Worm (Caenorhabditis elegans) whole organism, early embryonic: ENCODE data around the gene nas-24.

ENCODE experiments used
- B0310.2 ChIP-seq: sonication (generic microtip); optimal IDR thresholded peaks from 2 replicates; lab custom pipeline; 2016; ENCODE audit warnings: mild to moderate bottlenecking, missing genetic modification characterization, missing compliant biosample characterization
- F13C5.2 ChIP-seq: sonication (generic microtip); optimal IDR thresholded peaks from 2 replicates; lab custom pipeline; 2017; ENCODE audit warnings: mild to moderate bottlenecking, missing genetic modification characterization, inconsistent platforms, missing compliant biosample characterization
- aly-1 ChIP-seq: sonication (generic microtip); optimal IDR thresholded peaks from 2 replicates; lab custom pipeline; 2016; ENCODE audit warnings: missing genetic modification characterization, missing compliant biosample characterization
- ama-1 ChIP-seq: fragments of 150-350 bp; optimal IDR thresholded peaks from 2 replicates; lab custom pipeline; 2014
- ceh-13 ChIP-seq: fragments of 200-800 bp; sonication (Bioruptor generic); optimal IDR thresholded peaks from 2 replicates; lab custom pipeline; 2018; ENCODE audit warnings: mild to moderate bottlenecking, missing genetic modification characterization, missing compliant biosample characterization
- ceh-36 ChIP-seq: sonication (generic microtip); optimal IDR thresholded peaks from 2 replicates; lab custom pipeline; 2016; ENCODE audit warnings: missing genetic modification characterization, inconsistent platforms, missing compliant biosample characterization
- ets-7 ChIP-seq: sonication (generic microtip); optimal IDR thresholded peaks from 2 replicates; lab custom pipeline; 2016; ENCODE audit warnings: missing genotype, missing genetic modification characterization, missing compliant biosample characterization
- flt-1 ChIP-seq: fragments of 200-800 bp; sonication (Bioruptor generic); IDR thresholded peaks from 2 replicates; pipeline ENCODE4 v1.3.6; 2022; ENCODE audit warnings: missing genetic modification characterization, missing compliant biosample characterization
- hmbx-1 ChIP-seq: sonication (generic microtip); optimal IDR thresholded peaks from 2 replicates; lab custom pipeline; 2016; ENCODE audit warnings: mild to moderate bottlenecking, missing genetic modification characterization, missing compliant biosample characterization
- hmg-4 ChIP-seq: fragments of 200-800 bp; sonication (Bioruptor generic); optimal IDR thresholded peaks from 2 replicates; lab custom pipeline; 2018; ENCODE audit warnings: mild to moderate bottlenecking, missing genetic modification characterization, missing compliant biosample characterization
- hnd-1 ChIP-seq: sonication (generic microtip); optimal IDR thresholded peaks from 2 replicates; lab custom pipeline; 2016; ENCODE audit warnings: missing genetic modification characterization, missing compliant biosample characterization
- pes-1 ChIP-seq: fragments of 200-800 bp; sonication (Bioruptor generic); IDR thresholded peaks from 2 replicates; pipeline ENCODE4 v1.3.6; 2022; ENCODE audit warnings: missing genetic modification reagents, missing genetic modification characterization, missing compliant biosample characterization
- scrt-1 ChIP-seq: fragments of 200-800 bp; sonication (Bioruptor generic); IDR thresholded peaks from 2 replicates; pipeline ENCODE4 v1.3.6; 2022; ENCODE audit warnings: missing genetic modification characterization, missing compliant biosample characterization
- sea-1 ChIP-seq: fragments of 200-800 bp; sonication (Bioruptor generic); conservative IDR thresholded peaks from 2 replicates; pipeline ENCODE4 v1.3.6; 2022; ENCODE audit warnings: missing genetic modification characterization, missing compliant biosample characterization
- tbx-11 ChIP-seq: fragments of 200-800 bp; sonication (Bioruptor generic); IDR thresholded peaks from 2 replicates; pipeline ENCODE4 v1.3.6; 2022; ENCODE audit warnings: missing genetic modification characterization, missing compliant biosample characterization
- tbx-37 ChIP-seq: fragments of 200-800 bp; sonication (Bioruptor generic); conservative IDR thresholded peaks from 2 replicates; pipeline ENCODE4 v1.3.6; 2022; ENCODE audit warnings: missing genetic modification reagents, missing genetic modification characterization, missing compliant biosample characterization
- tra-4 ChIP-seq: sonication (generic microtip); optimal IDR thresholded peaks from 2 replicates; lab custom pipeline; 2017; ENCODE audit warnings: missing genetic modification characterization, missing compliant biosample characterization

nas-24 gene

DNA sequence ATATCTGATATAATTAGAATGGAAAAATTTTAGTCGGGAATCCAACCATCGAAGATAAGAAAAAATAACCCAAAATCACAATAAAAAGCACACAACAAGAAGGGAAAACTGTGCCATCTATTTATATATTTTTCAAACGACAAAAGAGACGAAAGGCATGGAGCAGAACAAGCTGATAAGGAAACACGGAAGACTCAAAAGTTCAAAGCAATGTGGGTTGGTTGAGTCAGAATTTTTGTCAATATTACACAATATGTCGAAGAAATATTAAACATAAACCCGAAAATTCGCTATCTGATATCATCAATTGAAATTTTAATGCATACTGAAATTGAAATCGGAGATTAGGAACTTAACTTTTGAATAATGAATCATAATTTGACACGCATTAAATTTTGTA lies 24.3 kb upstream of the nas-24 start, which contains the start of gene F35E12.9:
TSS of gene F35E12.9 (minus strand) at position 227 of the 400 bp plus-strand sequence.
- TF ChIP-seq hmbx-1 (tag; lab: Kevin White, UChicago) (no peak), hnd-1 (tag; lab: Kevin White, UChicago) (no peak)

DNA sequence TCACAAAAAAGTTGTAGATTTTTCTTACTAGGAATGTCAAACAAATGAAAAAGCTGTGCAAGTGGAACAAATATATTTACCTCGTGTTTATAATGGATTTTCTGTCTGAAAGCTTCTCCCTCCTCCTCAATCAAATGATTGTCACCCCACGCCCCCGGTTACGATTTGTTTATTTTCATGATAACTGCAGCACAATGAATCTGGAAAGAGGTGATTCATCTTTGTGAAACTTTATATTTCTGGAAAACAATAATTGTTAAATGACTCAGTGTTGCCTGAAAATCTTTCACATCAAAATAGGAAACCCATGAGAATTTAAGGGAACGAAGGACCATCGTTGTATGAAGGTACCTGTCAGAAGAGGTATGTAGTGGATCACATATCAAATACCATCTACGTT lies 20.5 kb upstream of the nas-24 start, which contains the start of gene F35E12.10:
TSS of gene F35E12.10 (minus strand) at position 101 of the 400 bp plus-strand sequence.
- no peak for TF ChIP-seq pes-1
- no peak for TF ChIP-seq ets-7 (tag; lab: Kevin White, UChicago)
- TF ChIP-seq hmbx-1 (tag; lab: Kevin White, UChicago): no peak
- TF ChIP-seq hmg-4 (GFP tag; lab: Kevin White, UChicago): no peak
- TF ChIP-seq ama-1 (lab: Kevin White, UChicago): no peak
- no peak for TF ChIP-seq tbx-37 (GFP tag; lab: Robert Waterston, UW)

DNA sequence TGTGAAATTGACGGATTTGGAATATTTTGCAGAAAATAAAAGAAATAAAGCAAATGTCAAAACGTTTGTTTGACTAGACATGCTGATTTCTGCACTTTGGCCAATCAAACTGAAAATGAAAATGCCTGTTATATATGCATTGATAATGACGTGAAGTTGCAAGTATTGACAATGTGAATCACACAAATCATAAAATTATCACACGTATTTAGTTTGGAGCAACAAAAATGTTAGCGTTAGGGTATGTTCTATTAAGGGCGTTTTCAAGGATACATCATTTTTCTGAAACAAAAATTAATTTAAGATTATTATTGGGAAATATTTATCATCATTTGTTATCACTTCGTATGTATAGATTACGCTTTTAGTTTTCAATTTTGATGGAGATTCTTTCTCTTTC lies 17.4 kb upstream of the nas-24 start, which contains the start of gene cld-9:
TSS of gene cld-9 (minus strand) at position 81 of the 400 bp plus-strand sequence.
- TF ChIP-seq tra-4 (tag; lab: Kevin White, UChicago) (no peak), ceh-36 (tag; lab: Kevin White, UChicago) (no peak), hmg-4 (GFP tag; lab: Kevin White, UChicago) (no peak), ceh-13 (no peak), sea-1 (no peak), pes-1 (no peak), tbx-11 (GFP tag; lab: Robert Waterston, UW) (no peak), flt-1 (GFP tag; lab: Robert Waterston, UW) (no peak), tbx-37 (GFP tag; lab: Robert Waterston, UW) (no peak), hnd-1 (tag; lab: Kevin White, UChicago) (no peak), B0310.2 (tag; lab: Kevin White, UChicago) (no peak), aly-1 (tag; lab: Kevin White, UChicago) (no peak), ets-7 (tag; lab: Kevin White, UChicago) (no peak), hmbx-1 (tag; lab: Kevin White, UChicago) (no peak)

DNA sequence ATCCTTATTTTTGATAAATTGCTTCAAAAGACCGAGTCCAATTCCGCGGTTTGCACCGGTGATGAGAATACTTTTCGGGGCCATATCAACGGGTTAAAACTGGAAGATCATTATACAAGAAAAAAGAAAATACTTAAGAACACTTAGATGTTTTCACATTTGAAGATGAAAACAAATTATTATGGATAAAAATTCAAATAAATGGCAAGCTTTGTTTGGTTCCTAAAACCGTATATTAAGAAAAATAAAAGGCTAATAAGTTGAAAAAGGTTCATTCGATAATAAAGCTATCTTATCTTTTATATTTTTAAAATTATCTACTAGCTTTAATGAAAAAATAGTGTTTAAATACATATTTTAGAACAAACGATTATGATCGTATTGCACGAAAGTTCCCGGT lies 15.7 kb upstream of the nas-24 start, which contains the start of gene F20G2.1:
TSS of gene F20G2.1 (minus strand) at position 101 of the 400 bp plus-strand sequence.
- TF ChIP-seq ama-1 (lab: Kevin White, UChicago) (no peak), hmbx-1 (tag; lab: Kevin White, UChicago) (no peak), tbx-37 (GFP tag; lab: Robert Waterston, UW) (no peak), ceh-13 (no peak), tbx-11 (GFP tag; lab: Robert Waterston, UW) (no peak), pes-1 (no peak), F13C5.2 (tag; lab: Kevin White, UChicago) (no peak), sea-1 (no peak), ceh-36 (tag; lab: Kevin White, UChicago) (no peak), hmg-4 (GFP tag; lab: Kevin White, UChicago) (no peak), B0310.2 (tag; lab: Kevin White, UChicago) (no peak), flt-1 (GFP tag; lab: Robert Waterston, UW) (no peak), aly-1 (tag; lab: Kevin White, UChicago) (no peak), ets-7 (tag; lab: Kevin White, UChicago) (no peak), scrt-1 (GFP tag; lab: Robert Waterston, UW) (no peak), tra-4 (tag; lab: Kevin White, UChicago) (no peak)

DNA sequence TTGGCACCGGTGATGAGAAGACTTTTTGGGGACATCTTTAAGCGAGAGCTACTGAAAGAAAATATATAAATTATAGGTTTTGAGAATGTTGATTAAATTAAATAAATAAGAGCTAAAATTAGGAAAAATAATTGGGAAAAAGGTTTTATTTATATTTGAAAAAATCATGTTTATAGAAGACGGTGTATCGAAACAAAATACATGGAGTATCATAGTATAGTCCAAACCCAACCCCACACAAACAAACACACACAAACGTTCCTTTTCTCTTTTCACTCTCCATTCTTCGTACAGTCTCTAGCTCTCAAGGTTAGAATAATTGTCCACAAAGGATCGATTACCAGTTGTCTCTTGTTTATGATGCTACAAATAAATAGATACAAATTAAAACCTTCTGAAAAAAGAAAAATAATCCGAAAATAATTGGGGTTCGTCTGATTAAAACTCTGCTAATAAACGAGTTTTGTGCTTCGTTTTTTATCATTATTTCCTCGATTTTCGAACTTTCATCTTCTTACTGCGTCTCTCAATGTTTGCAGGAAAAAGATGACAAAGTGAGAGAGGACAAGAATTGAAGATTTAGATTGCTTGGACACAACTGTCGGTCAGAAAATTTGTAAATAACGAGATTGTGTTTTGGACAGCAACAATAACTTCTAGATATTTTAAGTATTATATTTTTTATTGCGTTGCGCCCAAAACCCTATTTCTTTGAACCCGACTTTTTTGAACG lies 12.7 kb upstream of the nas-24 start, which contains the start of gene F20G2.2:
TSS of gene F20G2.2 (minus strand) at position 51 of the 733 bp plus-strand sequence.
- no peak for TF ChIP-seq aly-1 (tag; lab: Kevin White, UChicago)
- TF ChIP-seq hmbx-1 (tag; lab: Kevin White, UChicago): no peak
- no peak for TF ChIP-seq ets-7 (tag; lab: Kevin White, UChicago)
- TF ChIP-seq pes-1: no peak
- TF ChIP-seq flt-1 (GFP tag; lab: Robert Waterston, UW): no peak
- TF ChIP-seq ceh-13: no peak
- no peak for TF ChIP-seq tbx-11 (GFP tag; lab: Robert Waterston, UW)
- no peak for TF ChIP-seq ama-1 (lab: Kevin White, UChicago)
- TF ChIP-seq tra-4 (tag; lab: Kevin White, UChicago): no peak
- TF ChIP-seq tbx-37 (GFP tag; lab: Robert Waterston, UW): no peak
- no peak for TF ChIP-seq hmg-4 (GFP tag; lab: Kevin White, UChicago)
- TF ChIP-seq sea-1: no peak
- TF ChIP-seq hnd-1 (tag; lab: Kevin White, UChicago): no peak
- no peak for TF ChIP-seq ceh-36 (tag; lab: Kevin White, UChicago)
- TF ChIP-seq B0310.2 (tag; lab: Kevin White, UChicago): no peak
- no peak for TF ChIP-seq F13C5.2 (tag; lab: Kevin White, UChicago)
- no peak for TF ChIP-seq scrt-1 (GFP tag; lab: Robert Waterston, UW)

DNA sequence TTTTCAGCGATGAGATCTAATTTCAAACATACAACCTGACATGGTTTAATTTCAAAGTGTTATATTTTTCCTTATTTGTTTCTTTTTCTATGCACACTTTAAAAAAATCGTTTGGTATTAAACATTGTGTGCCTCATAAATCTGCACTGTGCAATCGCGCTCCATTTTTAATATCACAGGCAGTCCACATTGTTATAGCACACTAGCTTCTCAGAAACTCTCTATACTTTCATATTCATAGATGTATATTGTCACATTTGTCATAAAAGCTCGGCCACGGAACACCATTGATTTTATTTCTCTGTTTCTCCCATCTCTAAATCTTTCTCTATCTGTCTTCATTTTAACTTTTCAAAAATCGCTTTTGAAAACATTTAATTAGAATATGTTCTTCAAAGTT lies 11.8 kb upstream of the nas-24 start:
- TF ChIP-seq hmbx-1 (tag; lab: Kevin White, UChicago): no peak
- no peak for TF ChIP-seq tbx-11 (GFP tag; lab: Robert Waterston, UW)
- TF ChIP-seq tbx-37 (GFP tag; lab: Robert Waterston, UW): no peak
- no peak for TF ChIP-seq ets-7 (tag; lab: Kevin White, UChicago)
- TF ChIP-seq scrt-1 (GFP tag; lab: Robert Waterston, UW): no peak
- no peak for TF ChIP-seq pes-1
- no peak for TF ChIP-seq F13C5.2 (tag; lab: Kevin White, UChicago)
- TF ChIP-seq flt-1 (GFP tag; lab: Robert Waterston, UW): no peak
- no peak for TF ChIP-seq B0310.2 (tag; lab: Kevin White, UChicago)
- no peak for TF ChIP-seq aly-1 (tag; lab: Kevin White, UChicago)
- no peak for TF ChIP-seq hmg-4 (GFP tag; lab: Kevin White, UChicago)
